Worm (Caenorhabditis elegans): Measurements from ENCODE around the gene nmur-2.
A peak's percentile ranks its signal among the peaks of the same experiment; 100 is the strongest.

nmur-2 gene

DNA sequence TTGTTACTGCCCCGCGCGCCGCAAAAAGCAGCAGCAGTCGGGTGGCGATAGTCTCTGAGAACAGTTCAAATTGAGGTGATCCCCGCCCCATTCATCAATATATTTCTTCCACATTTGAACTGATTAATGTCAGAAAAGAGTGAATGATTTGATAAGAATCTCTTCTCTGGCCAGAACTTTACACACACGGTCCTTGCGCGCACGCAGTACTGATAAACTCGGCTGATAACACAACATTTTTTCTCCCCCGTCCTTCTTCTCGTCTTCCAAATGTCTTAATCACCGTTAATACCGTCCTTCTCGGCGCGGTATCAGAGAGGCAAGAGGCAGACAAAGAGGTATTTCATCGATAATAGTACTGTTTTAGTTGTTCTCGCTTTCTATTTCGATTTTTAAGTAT lies 37.4 kb upstream of the nmur-2 start, which contains the start of gene etr-1 (continued):
- TF ChIP-seq lin-14 (GFP tag; optimal IDR thresholded peaks at IDR 0.05) (peak; percentile 76), tbx-2 (tag; optimal IDR thresholded peaks at IDR 0.05) (no peak), nhr-11 (tag; optimal IDR thresholded peaks at IDR 0.05) (no peak), lin-35 (GFP tag; optimal IDR thresholded peaks at IDR 0.05) (peak in 1 of 2 experiments; percentile 53), unc-30 (tag; optimal IDR thresholded peaks at IDR 0.05) (no peak), sptf-1 (tag; optimal IDR thresholded peaks at IDR 0.05) (no peak), lin-15B (tag; optimal IDR thresholded peaks at IDR 0.05) (no peak), egl-13 (tag; optimal IDR thresholded peaks at IDR 0.05) (no peak), nhr-20 (tag; optimal IDR thresholded peaks at IDR 0.05) (peak; percentile 23), grh-1 (GFP tag; IDR thresholded peaks at IDR 0.05) (no peak), pqm-1 (tag; optimal IDR thresholded peaks at IDR 0.05) (peak; percentile 19)

DNA sequence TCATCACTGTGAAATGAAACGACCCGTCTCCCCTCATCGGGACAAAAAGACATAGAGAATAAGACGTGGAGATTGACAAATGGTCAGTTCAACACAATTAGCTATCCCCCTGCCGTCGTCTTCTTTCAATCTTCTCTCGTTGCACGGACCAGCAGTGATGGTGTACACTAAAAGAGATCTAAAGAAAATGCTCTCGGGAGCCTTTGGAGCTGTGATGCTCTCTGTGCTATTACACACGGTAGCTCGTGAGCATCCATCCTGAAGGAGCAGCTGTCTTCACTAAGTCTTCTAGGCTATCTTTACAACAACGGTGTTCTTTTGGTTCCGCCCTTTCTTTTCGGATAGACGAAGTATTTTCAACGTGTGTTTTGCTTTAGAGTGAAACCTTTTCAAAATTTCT lies 36.5 kb upstream of the nmur-2 start:
- no peak for TF ChIP-seq pag-3 (tag; optimal IDR thresholded peaks at IDR 0.05; ENCODE audit: borderline replicate concordance, insufficient read depth)
- no peak for TF ChIP-seq elt-3 (tag; optimal IDR thresholded peaks at IDR 0.05)
- no peak for TF ChIP-seq fkh-8 (tag; optimal IDR thresholded peaks at IDR 0.05)
- no peak for TF ChIP-seq nhr-85 (tag)
- no peak for TF ChIP-seq ets-5 (GFP tag; IDR thresholded peaks at IDR 0.05)
- TF ChIP-seq egl-13 (tag; optimal IDR thresholded peaks at IDR 0.05): no peak
- no peak for TF ChIP-seq Y116A8C.19 (tag; optimal IDR thresholded peaks at IDR 0.05; ENCODE audit: borderline replicate concordance)
- peak; percentile 8 for TF ChIP-seq lin-39 (tag; optimal IDR thresholded peaks at IDR 0.05)
- no peak for TF ChIP-seq sptf-1 (tag; optimal IDR thresholded peaks at IDR 0.05)
- no peak for TF ChIP-seq mep-1 (tag; optimal IDR thresholded peaks at IDR 0.05)
- no peak for TF ChIP-seq mdl-1 (tag; optimal IDR thresholded peaks at IDR 0.05)
- TF ChIP-seq unc-62 (GFP tag; optimal IDR thresholded peaks at IDR 0.05): no peak
- no peak for TF ChIP-seq C34B4.2 (tag; optimal IDR thresholded peaks at IDR 0.05)
- no peak for TF ChIP-seq egl-27 (tag; optimal IDR thresholded peaks at IDR 0.05)
- TF ChIP-seq hlh-4 (tag; optimal IDR thresholded peaks at IDR 0.05): no peak
- TF ChIP-seq skn-1 (tag; optimal IDR thresholded peaks at IDR 0.05): no peak
- TF ChIP-seq lin-14 (GFP tag; optimal IDR thresholded peaks at IDR 0.05): peak; percentile 77
- no peak for TF ChIP-seq nhr-90 (tag; optimal IDR thresholded peaks at IDR 0.05; ENCODE audit: poor library complexity)
- no peak for TF ChIP-seq nhr-77 (tag; optimal IDR thresholded peaks at IDR 0.05)
- no peak for TF ChIP-seq nhr-47 (tag; optimal IDR thresholded peaks at IDR 0.05)
- no peak for TF ChIP-seq fkh-4 (tag; optimal IDR thresholded peaks at IDR 0.05; ENCODE audit: borderline replicate concordance)
- TF ChIP-seq sox-4 (tag; optimal IDR thresholded peaks at IDR 0.05): no peak
- TF ChIP-seq nhr-20 (tag; optimal IDR thresholded peaks at IDR 0.05): peak; percentile 19
- TF ChIP-seq nhr-84 (tag; optimal IDR thresholded peaks at IDR 0.05): no peak
- TF ChIP-seq unc-86 (tag; optimal IDR thresholded peaks at IDR 0.05): no peak
- no peak for TF ChIP-seq ces-1 (GFP tag; optimal IDR thresholded peaks at IDR 0.05)
- no peak for TF ChIP-seq irx-1 (tag; optimal IDR thresholded peaks at IDR 0.05)
- peak; percentile 31 to 41 for TF ChIP-seq lsy-2 (tag; optimal IDR thresholded peaks at IDR 0.05)
- no peak for TF ChIP-seq nhr-12 (tag; optimal IDR thresholded peaks at IDR 0.05)
- no peak for TF ChIP-seq mef-2 (tag; optimal IDR thresholded peaks at IDR 0.05)
- TF ChIP-seq alr-1 (tag; optimal IDR thresholded peaks at IDR 0.05; ENCODE audit: borderline replicate concordance): no peak
- no peak for TF ChIP-seq lin-15B (tag; optimal IDR thresholded peaks at IDR 0.05)
- TF ChIP-seq pax-3 (tag; optimal IDR thresholded peaks at IDR 0.05): no peak
- TF ChIP-seq ceh-63 (GFP tag; optimal IDR thresholded peaks at IDR 0.05): no peak
- TF ChIP-seq nhr-71 (tag; optimal IDR thresholded peaks at IDR 0.05): peak; percentile 71
- TF ChIP-seq isw-1 (GFP tag; IDR thresholded peaks at IDR 0.05): no peak
- TF ChIP-seq unc-130 (tag; optimal IDR thresholded peaks at IDR 0.05): no peak
- no peak for TF ChIP-seq fkh-10 (GFP tag; optimal IDR thresholded peaks at IDR 0.05)
- no peak for TF ChIP-seq C16A3.4 (tag; optimal IDR thresholded peaks at IDR 0.05)
- TF ChIP-seq ceh-90 (tag; optimal IDR thresholded peaks at IDR 0.05): no peak
- TF ChIP-seq snpc-4 (tag; optimal IDR thresholded peaks at IDR 0.05): no peak
- no peak for TF ChIP-seq efl-3 (GFP tag; optimal IDR thresholded peaks at IDR 0.05)
- no peak for TF ChIP-seq vab-15 (tag; optimal IDR thresholded peaks at IDR 0.05)
- no peak for TF ChIP-seq sup-37 (GFP tag; optimal IDR thresholded peaks at IDR 0.05)
- peak; percentile 32 for TF ChIP-seq dsc-1 (tag; optimal IDR thresholded peaks at IDR 0.05)

All from whole organism, L1 larva.